Worm (Caenorhabditis elegans): ENCODE measurements around the gene ocr-3.

ocr-3 gene

DNA sequence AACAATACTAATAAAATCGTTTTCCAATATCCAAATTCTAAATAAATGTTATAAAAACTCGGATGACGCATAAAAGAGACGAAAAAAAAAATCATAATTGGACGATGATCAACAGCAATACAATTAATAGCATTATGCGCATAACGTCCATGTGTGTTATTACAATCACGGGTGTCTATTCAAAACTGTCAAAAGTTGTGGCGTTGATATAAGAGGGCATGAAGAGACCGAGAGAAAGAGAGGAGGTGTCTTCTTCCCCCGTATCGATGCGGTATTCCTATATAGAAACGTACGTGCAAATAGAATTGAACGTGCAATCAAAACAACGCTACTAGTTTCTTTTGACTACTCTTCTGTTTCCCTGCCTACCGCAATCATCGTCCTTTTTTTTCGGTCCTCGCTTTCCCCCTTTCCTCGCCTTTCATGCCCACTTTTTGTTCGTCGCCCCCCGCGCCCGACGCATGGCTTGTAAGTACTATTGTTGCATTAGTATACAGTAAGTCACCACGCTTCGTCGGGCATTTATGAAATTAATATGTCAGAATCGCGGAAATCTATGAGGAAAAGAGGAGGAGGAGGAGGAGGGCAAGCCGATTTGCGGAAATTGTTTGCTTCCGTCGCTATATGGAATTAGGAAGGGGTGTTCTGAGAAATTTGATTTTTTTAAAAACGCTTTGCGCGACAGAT lies 53.5 kb downstream of the ocr-3 start:
- TF ChIP-seq ztf-7 (tag; optimal IDR thresholded peaks at IDR 0.05) (peak; percentile 46), mxl-3 (GFP tag; optimal IDR thresholded peaks at IDR 0.05) (peak; percentile 79), nhr-111 (GFP tag; optimal IDR thresholded peaks at IDR 0.05) (no peak), dmd-6 (GFP tag; IDR thresholded peaks at IDR 0.05) (peak; percentile 70), T20F7.1 (GFP tag; optimal IDR thresholded peaks at IDR 0.05) (peak; percentile 19), nhr-102 (tag; optimal IDR thresholded peaks at IDR 0.05) (no peak), mep-1 (tag; optimal IDR thresholded peaks at IDR 0.05) (peak; percentile 22), fkh-10 (GFP tag; optimal IDR thresholded peaks at IDR 0.05) (no peak), pha-4 (GFP tag; IDR thresholded peaks at IDR 0.05) (no peak), pha-4 (tag; optimal IDR thresholded peaks at IDR 0.05) (peak; percentile 81), mdl-1 (tag; optimal IDR thresholded peaks at IDR 0.05) (peak in 1 of 2 experiments; percentile 39), aha-1 (tag) (no peak), hlh-11 (tag; optimal IDR thresholded peaks at IDR 0.05) (peak; percentile 59), nhr-77 (tag; optimal IDR thresholded peaks at IDR 0.05) (peak; percentile 8), daf-12 (tag; optimal IDR thresholded peaks at IDR 0.05) (no peak), hif-1 (tag; optimal IDR thresholded peaks at IDR 0.05) (peak in 1 of 2 experiments; percentile 68), ceh-62 (tag; optimal IDR thresholded peaks at IDR 0.05) (no peak), hlh-30 (tag; optimal IDR thresholded peaks at IDR 0.05; ENCODE audit: insufficient read depth) (peak; percentile 70), lin-1 (GFP tag; IDR thresholded peaks at IDR 0.05) (peak; percentile 42; the same call in 1 of the 2 replicates), daf-16 (GFP tag; optimal IDR thresholded peaks at IDR 0.05) (no peak), daf-16 (tag; optimal IDR thresholded peaks at IDR 0.05) (peak; percentile 62), mes-2 (tag; optimal IDR thresholded peaks at IDR 0.05; ENCODE audit: poor library complexity, severe bottlenecking) (peak; percentile 26), snpc-4 (tag; optimal IDR thresholded peaks at IDR 0.05) (no peak), nhr-28 (tag; optimal IDR thresholded peaks at IDR 0.05) (peak; percentile 68), dve-1 (tag; optimal IDR thresholded peaks at IDR 0.05; ENCODE audit: insufficient read depth) (peak; percentile 71), nhr-48 (tag; optimal IDR thresholded peaks at IDR 0.05) (peak; percentile 10), nhr-6 (tag; optimal IDR thresholded peaks at IDR 0.05) (peak; percentile 0), lsy-2 (tag; optimal IDR thresholded peaks at IDR 0.05) (peak in 1 of 2 experiments; percentile 40), nhr-42 (GFP tag; IDR thresholded peaks at IDR 0.05) (no peak), attf-4 (tag; optimal IDR thresholded peaks at IDR 0.05) (no peak), nhr-11 (tag; optimal IDR thresholded peaks at IDR 0.05) (no peak), tra-1 (GFP tag; IDR thresholded peaks at IDR 0.05) (0 out of 2 replicates have a peak, but pooled peaks have one; percentile 15), pqm-1 (tag; optimal IDR thresholded peaks at IDR 0.05) (peak; percentile 20)

ce11 chrX:15222789-15223188 lies 54.3 kb downstream of the ocr-3 start:
- TF ChIP-seq dmd-8 (GFP tag; IDR thresholded peaks at IDR 0.05) (no peak), set-16 (GFP tag; IDR thresholded peaks at IDR 0.05) (peak; percentile 52), snpc-4 (tag; optimal IDR thresholded peaks at IDR 0.05) (peak; percentile 6)

All from whole organism, L4 larva.